Fruit fly (Drosophila melanogaster): ENCODE measurements around the gene CG4459.

DNA sequence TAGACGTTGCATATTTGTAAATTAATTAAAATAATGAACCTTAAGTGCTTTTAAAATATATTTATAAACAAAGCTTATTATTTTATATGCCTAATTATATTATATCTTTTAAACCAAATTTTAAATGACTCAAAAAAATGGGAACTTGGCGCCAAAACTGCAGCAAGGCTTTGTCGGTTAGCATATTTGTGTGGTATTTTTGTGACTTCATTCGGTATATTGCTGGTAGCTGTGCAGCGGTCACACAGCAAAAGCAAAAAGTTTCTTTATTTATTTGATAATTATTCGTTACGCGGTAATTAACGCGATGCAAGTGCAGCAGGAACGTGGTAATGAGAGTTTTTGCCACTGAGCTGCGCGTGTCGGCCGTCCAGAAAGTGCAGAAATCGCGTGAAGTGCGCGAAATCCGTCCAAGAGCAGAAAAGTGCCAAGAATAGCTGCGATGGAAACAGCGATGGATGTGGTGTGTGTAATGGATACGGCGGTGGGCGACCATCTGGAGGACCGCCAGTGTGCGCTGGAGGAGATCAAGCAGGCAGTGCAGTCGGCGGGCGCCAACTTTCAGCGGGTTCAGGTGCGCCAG lies 48.9 kb downstream of the CG4459 start, which contains the start of gene Ask1:
- TF ChIP-seq Vsx2 (GFP tag; optimal IDR thresholded peaks at IDR 0.05; ENCODE audit: partially characterized antibody) = no peak
- TF ChIP-seq N (GFP tag; optimal IDR thresholded peaks at IDR 0.05) = no peak
- TF ChIP-seq psq (GFP tag; optimal IDR thresholded peaks at IDR 0.05) = no peak
- TF ChIP-seq woc (GFP tag; optimal IDR thresholded peaks at IDR 0.05) = no peak
- no peak for TF ChIP-seq Hr78 (GFP tag; optimal IDR thresholded peaks at IDR 0.05)
- TF ChIP-seq jim (GFP tag; optimal IDR thresholded peaks at IDR 0.05) = no peak
- no peak for TF ChIP-seq fru (GFP tag; optimal IDR thresholded peaks at IDR 0.05)
- TF ChIP-seq CG9705 (GFP tag; optimal IDR thresholded peaks at IDR 0.05) = no peak
- TF ChIP-seq GATAd (GFP tag; optimal IDR thresholded peaks at IDR 0.05) = no peak
- no peak for TF ChIP-seq HLH106 (tag; optimal IDR thresholded peaks at IDR 0.05)
